Worm (Caenorhabditis elegans) whole organism, L1 larva: ENCODE measurements around the gene EEED8.14.
A peak's percentile ranks its signal among the peaks of the same experiment; 100 is the strongest.

Experiments used
- C04F5.9 ChIP-seq: sonication (generic microtip); optimal IDR thresholded peaks from 2 replicates; lab custom pipeline; 2016; ENCODE audit warnings: missing genetic modification characterization, missing compliant biosample characterization
- C16A3.4 ChIP-seq: fragments of 150-350 bp; optimal IDR thresholded peaks from 2 replicates; lab custom pipeline; 2014; ENCODE audit warnings: missing biosample characterization, missing genetic modification characterization
- C34B4.2 ChIP-seq: sonication (generic microtip); optimal IDR thresholded peaks from 2 replicates; lab custom pipeline; 2017; ENCODE audit warnings: mild to moderate bottlenecking, missing genetic modification characterization, missing compliant biosample characterization
- F16B12.6 ChIP-seq: fragments of 150-350 bp; optimal IDR thresholded peaks from 2 replicates; lab custom pipeline; 2014; ENCODE audit warnings: missing biosample characterization, missing genetic modification characterization
- aly-2 ChIP-seq: fragments of 150-350 bp; optimal IDR thresholded peaks from 2 replicates; lab custom pipeline; 2014; ENCODE audit warnings: missing biosample characterization, missing genetic modification characterization
- ama-1 ChIP-seq: fragments of 150-350 bp; optimal IDR thresholded peaks from 2 replicates; lab custom pipeline; 2014
- ceh-63 ChIP-seq: fragments of 200-800 bp; sonication (Bioruptor generic); optimal IDR thresholded peaks from 2 replicates; lab custom pipeline; 2018; ENCODE audit warnings: mild to moderate bottlenecking, missing genetic modification characterization, missing compliant biosample characterization
- ceh-8 ChIP-seq: fragments of 200-800 bp; sonication (Bioruptor generic); optimal IDR thresholded peaks from 2 replicates; lab custom pipeline; 2018; ENCODE audit warnings: mild to moderate bottlenecking, missing genetic modification characterization, moderate library complexity, missing compliant biosample characterization
- ceh-88 ChIP-seq: fragments of 200-800 bp; sonication (Bioruptor generic); IDR thresholded peaks from 2 replicates; pipeline ENCODE4 v1.3.6; 2022; ENCODE audit warnings: missing genetic modification characterization, missing compliant biosample characterization
- dpl-1 ChIP-seq, 3 experiments: fragments of 150-350 bp in 2 of 3; sonication (generic microtip) in 1 of 3; optimal IDR thresholded peaks; 2 replicates each; lab custom pipeline; 2014 to 2017; ENCODE audit warnings: missing biosample characterization in 3 of 3, missing genetic modification characterization in 3 of 3, missing genetic modification reagents in 3 of 3
- dsc-1 ChIP-seq: sonication (generic microtip); optimal IDR thresholded peaks from 2 replicates; lab custom pipeline; 2016; ENCODE audit warnings: mild to moderate bottlenecking, missing genetic modification characterization, missing compliant biosample characterization
- efl-1 ChIP-seq, 4 experiments: fragments of 150-350 bp; optimal IDR thresholded peaks in 3 of 4; peaks in 1 of 4; 1 replicate in 1 of 4; 2 replicates in 3 of 4; lab custom pipeline; 2014; ENCODE audit warnings: missing biosample characterization in 2 of 4, missing genetic modification characterization in 2 of 4, missing genetic modification reagents in 2 of 4
- efl-3 ChIP-seq: fragments of 200-800 bp; sonication (Bioruptor generic); optimal IDR thresholded peaks from 2 replicates; lab custom pipeline; 2018; ENCODE audit warnings: mild to moderate bottlenecking, missing genetic modification characterization, missing compliant biosample characterization
- egl-27 ChIP-seq, 2 experiments: fragments of 150-350 bp in 1 of 2; sonication (generic microtip); optimal IDR thresholded peaks; 3 replicates each; lab custom pipeline; 2017 to 2018; ENCODE audit warnings: missing biosample characterization in 2 of 2, missing genetic modification characterization in 2 of 2, missing genetic modification reagents in 2 of 2
- elt-2 ChIP-seq: sonication (generic microtip); optimal IDR thresholded peaks from 2 replicates; lab custom pipeline; 2016; ENCODE audit warnings: missing genetic modification characterization, mild to moderate bottlenecking, inconsistent platforms, missing compliant biosample characterization, missing genetic modification reagents
- ets-5 ChIP-seq: fragments of 200-800 bp; sonication (Bioruptor generic); IDR thresholded peaks from 2 replicates; pipeline ENCODE4 v1.3.6; 2022; ENCODE audit warnings: missing genetic modification characterization, missing compliant biosample characterization
- fkh-10 ChIP-seq: sonication (generic microtip); optimal IDR thresholded peaks from 2 replicates; lab custom pipeline; 2017; ENCODE audit warnings: missing biosample characterization, missing genetic modification reagents, missing genetic modification characterization
- fos-1 ChIP-seq: fragments of 150-350 bp; optimal IDR thresholded peaks from 2 replicates; lab custom pipeline; 2014; ENCODE audit warnings: missing biosample characterization, missing genetic modification characterization
- grh-1 ChIP-seq: fragments of 200-800 bp; sonication (Bioruptor generic); IDR thresholded peaks from 2 replicates; pipeline ENCODE4 v1.3.6; 2022; ENCODE audit warnings: missing genetic modification reagents, missing genetic modification characterization, missing compliant biosample characterization
- jun-1 ChIP-seq: fragments of 150-350 bp; optimal IDR thresholded peaks from 2 replicates; lab custom pipeline; 2014; ENCODE audit warnings: missing biosample characterization, missing genetic modification reagents, missing genetic modification characterization
- lin-14 ChIP-seq: fragments of 200-800 bp; sonication (Bioruptor generic); optimal IDR thresholded peaks from 2 replicates; lab custom pipeline; 2018; ENCODE audit warnings: mild to moderate bottlenecking, missing genetic modification characterization, moderate library complexity, missing compliant biosample characterization
- lin-15B ChIP-seq: fragments of 150-350 bp; sonication (generic microtip); optimal IDR thresholded peaks from 3 replicates; lab custom pipeline; 2014; ENCODE audit warnings: missing biosample characterization, missing genetic modification characterization
- lin-35 ChIP-seq, 2 experiments: fragments of 150-350 bp; optimal IDR thresholded peaks; 2 replicates each; lab custom pipeline; 2014; ENCODE audit warnings: missing biosample characterization in 2 of 2, missing genetic modification characterization in 2 of 2, missing genetic modification reagents in 2 of 2
- lir-3 ChIP-seq: sonication (generic microtip); optimal IDR thresholded peaks from 2 replicates; lab custom pipeline; 2016; ENCODE audit warnings: mild to moderate bottlenecking, missing genetic modification characterization, moderate library complexity, missing compliant biosample characterization; ENCODE audit not compliant: poor library complexity
- lsy-2 ChIP-seq, 2 experiments: fragments of 150-350 bp; optimal IDR thresholded peaks; 2 replicates each; lab custom pipeline; 2014; ENCODE audit warnings: missing biosample characterization in 2 of 2, missing genetic modification characterization in 2 of 2
- mef-2 ChIP-seq: fragments of 150-350 bp; optimal IDR thresholded peaks from 2 replicates; lab custom pipeline; 2014; ENCODE audit warnings: missing biosample characterization, missing genetic modification characterization
- mep-1 ChIP-seq: fragments of 150-350 bp; optimal IDR thresholded peaks from 2 replicates; lab custom pipeline; 2014; ENCODE audit warnings: missing biosample characterization, missing genetic modification characterization
- nhr-12 ChIP-seq: sonication (generic microtip); optimal IDR thresholded peaks from 2 replicates; lab custom pipeline; 2017; ENCODE audit warnings: missing biosample characterization, missing genetic modification characterization
- nhr-20 ChIP-seq: sonication (generic microtip); optimal IDR thresholded peaks from 2 replicates; lab custom pipeline; 2016; ENCODE audit warnings: mild to moderate bottlenecking, missing genetic modification characterization, missing compliant biosample characterization
- nhr-237 ChIP-seq: fragments of 150-350 bp; optimal IDR thresholded peaks from 2 replicates; lab custom pipeline; 2014; ENCODE audit warnings: missing biosample characterization, missing genetic modification characterization
- nhr-47 ChIP-seq: sonication (generic microtip); optimal IDR thresholded peaks from 2 replicates; lab custom pipeline; 2016; ENCODE audit warnings: mild to moderate bottlenecking, missing genetic modification characterization, moderate library complexity, missing compliant biosample characterization
- nhr-71 ChIP-seq: sonication (generic microtip); optimal IDR thresholded peaks from 2 replicates; lab custom pipeline; 2016; ENCODE audit warnings: mild to moderate bottlenecking, missing genetic modification characterization, moderate library complexity, missing compliant biosample characterization
- nhr-76 ChIP-seq: sonication (generic microtip); optimal IDR thresholded peaks from 2 replicates; lab custom pipeline; 2017; ENCODE audit warnings: missing biosample characterization, missing genetic modification characterization
- nhr-77 ChIP-seq: fragments of 150-350 bp; optimal IDR thresholded peaks from 2 replicates; lab custom pipeline; 2014; ENCODE audit warnings: missing biosample characterization, missing genetic modification characterization
- nhr-84 ChIP-seq: sonication (generic microtip); optimal IDR thresholded peaks from 2 replicates; lab custom pipeline; 2017; ENCODE audit warnings: missing biosample characterization, missing genetic modification characterization
- pax-3 ChIP-seq: fragments of 200-800 bp; sonication (Bioruptor generic); optimal IDR thresholded peaks from 2 replicates; lab custom pipeline; 2018; ENCODE audit warnings: mild to moderate bottlenecking, missing genetic modification characterization, moderate library complexity, missing compliant biosample characterization
- snpc-4 ChIP-seq: fragments of 150-350 bp; optimal IDR thresholded peaks from 2 replicates; lab custom pipeline; 2014; ENCODE audit warnings: missing biosample characterization, missing genetic modification characterization
- snu-23 ChIP-seq: sonication (generic microtip); optimal IDR thresholded peaks from 2 replicates; lab custom pipeline; 2016; ENCODE audit warnings: missing genetic modification characterization, missing compliant biosample characterization
- tbx-2 ChIP-seq: sonication (generic microtip); optimal IDR thresholded peaks from 2 replicates; lab custom pipeline; 2016; ENCODE audit warnings: missing genetic modification characterization, missing compliant biosample characterization
- tlp-1 ChIP-seq: fragments of 150-350 bp; optimal IDR thresholded peaks from 2 replicates; lab custom pipeline; 2014; ENCODE audit warnings: missing biosample characterization, missing genetic modification characterization
- unc-130 ChIP-seq: fragments of 150-350 bp; optimal IDR thresholded peaks from 2 replicates; lab custom pipeline; 2017; ENCODE audit warnings: missing biosample characterization, missing genetic modification characterization, inconsistent platforms
- unc-62 ChIP-seq: fragments of 150-350 bp; optimal IDR thresholded peaks from 2 replicates; lab custom pipeline; 2014; ENCODE audit warnings: missing biosample characterization, missing genetic modification reagents, missing genetic modification characterization
- unc-98 ChIP-seq: fragments of 200-800 bp; sonication (Bioruptor generic); IDR thresholded peaks from 2 replicates; pipeline ENCODE4 v1.3.6; 2022; ENCODE audit warnings: missing genetic modification characterization, missing compliant biosample characterization
- vab-15 ChIP-seq: sonication (generic microtip); optimal IDR thresholded peaks from 2 replicates; lab custom pipeline; 2017; ENCODE audit warnings: missing genotype, mild to moderate bottlenecking, missing genetic modification characterization, missing compliant biosample characterization
- xbp-1 ChIP-seq: sonication (generic microtip); optimal IDR thresholded peaks from 2 replicates; lab custom pipeline; 2016; ENCODE audit warnings: missing genetic modification characterization, missing compliant biosample characterization
- zag-1 ChIP-seq: fragments of 150-350 bp; optimal IDR thresholded peaks from 2 replicates; lab custom pipeline; 2014; ENCODE audit warnings: missing biosample characterization, missing genetic modification characterization
- zip-4 ChIP-seq: fragments of 200-800 bp; sonication (Bioruptor generic); optimal IDR thresholded peaks from 2 replicates; lab custom pipeline; 2018; ENCODE audit warnings: mild to moderate bottlenecking, missing genetic modification characterization, moderate library complexity, missing compliant biosample characterization
- ztf-4 ChIP-seq: fragments of 150-350 bp; optimal IDR thresholded peaks from 2 replicates; lab custom pipeline; 2014; ENCODE audit warnings: missing biosample characterization, missing genetic modification characterization

The EEED8.14 gene

DNA sequence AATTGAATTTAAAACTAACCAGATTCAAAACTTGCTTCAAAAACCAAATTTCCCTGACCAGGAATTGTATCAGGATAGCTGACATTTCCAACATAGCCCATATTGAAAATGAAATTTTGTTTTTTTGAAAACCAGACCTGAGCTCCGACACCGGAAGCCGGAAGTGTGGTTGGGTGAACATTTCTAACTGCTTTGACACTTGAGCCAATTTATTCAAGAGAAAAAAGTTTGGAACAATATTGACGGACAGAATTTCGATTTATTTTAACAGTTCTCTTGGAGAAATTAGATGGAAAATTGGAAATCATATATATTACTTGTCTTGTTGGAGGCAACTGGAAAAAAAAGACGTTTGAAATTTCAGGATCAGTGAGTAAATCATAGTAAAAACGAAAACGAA is 26.6 kb downstream of the EEED8.14 start, which contains the start of gene ccpp-6:
TSS of gene ccpp-6 (minus strand) at position 101 of the 400 bp plus-strand sequence.
- TF ChIP-seq efl-1 (optimal IDR thresholded peaks at IDR 0.05; lab: Kevin White, UChicago) (no peak), efl-1 (GFP tag; optimal IDR thresholded peaks at IDR 0.05 in 1 of 2; lab: Kevin White, UChicago) (peak in 1 of 2 experiments; percentile 3), ama-1 (lab: Kevin White, UChicago) (no peak)

ce11 chrII:5384282-5384681 is 29.6 kb downstream of the EEED8.14 start:
- no peak for TF ChIP-seq efl-1 (optimal IDR thresholded peaks at IDR 0.05; lab: Kevin White, UChicago)
- TF ChIP-seq efl-1 (GFP tag; optimal IDR thresholded peaks at IDR 0.05 in 1 of 2; lab: Kevin White, UChicago), result peak in 1 of 2 experiments; percentile 61
- no peak for TF ChIP-seq ceh-8
- no peak for TF ChIP-seq lin-35 (GFP tag; optimal IDR thresholded peaks at IDR 0.05; lab: Kevin White, UChicago)

ce11 chrII:5379614-5380077 is 34.2 kb downstream of the EEED8.14 start, which contains the start of gene pkc-3:
Gene pkc-3, plus strand, starts transcription at chrII:5380027.
- TF ChIP-seq nhr-76 (tag; lab: Kevin White, UChicago) (no peak), ztf-4 (tag; lab: Kevin White, UChicago) (peak; percentile 78), F16B12.6 (tag; lab: Kevin White, UChicago) (no peak), egl-27 (tag; optimal IDR thresholded peaks at IDR 0.05; lab: Kevin White, UChicago) (no peak), lsy-2 (tag; optimal IDR thresholded peaks at IDR 0.05; lab: Kevin White, UChicago) (peak; percentile 56 to 58), pax-3 (tag; lab: Kevin White, UChicago) (no peak), dpl-1 (GFP tag; optimal IDR thresholded peaks at IDR 0.05; lab: Kevin White, UChicago) (peak in 2 of 3 experiments; percentile 47 to 50), ets-5 (no peak), snpc-4 (tag; lab: Kevin White, UChicago) (no peak), aly-2 (tag; lab: Kevin White, UChicago) (peak; percentile 11), nhr-12 (tag; lab: Kevin White, UChicago) (no peak), fos-1 (tag; lab: Kevin White, UChicago) (peak; percentile 10), lir-3 (tag; lab: Kevin White, UChicago) (peak; percentile 12), ceh-88 (GFP tag; lab: Robert Waterston, UW) (no peak), C34B4.2 (tag; lab: Kevin White, UChicago) (no peak), zag-1 (tag; lab: Kevin White, UChicago) (no peak), jun-1 (tag; lab: Kevin White, UChicago) (peak; percentile 20), lin-35 (GFP tag; optimal IDR thresholded peaks at IDR 0.05; lab: Kevin White, UChicago) (peak; percentile 25 to 81), lin-14 (GFP tag; lab: Kevin White, UChicago) (peak; percentile 83), tbx-2 (tag; lab: Kevin White, UChicago) (peak; percentile 32), elt-2 (tag; lab: Kevin White, UChicago) (peak; percentile 68), dsc-1 (tag; lab: Kevin White, UChicago) (no peak), snu-23 (GFP tag; lab: Kevin White, UChicago) (peak; percentile 80), unc-130 (no peak), grh-1 (GFP tag; lab: Robert Waterston, UW) (peak; percentile 44), nhr-20 (tag; lab: Kevin White, UChicago) (peak; percentile 81), C16A3.4 (peak; percentile 60), unc-62 (GFP tag; lab: Kevin White, UChicago) (no peak), tlp-1 (tag; lab: Kevin White, UChicago) (no peak), mep-1 (tag; lab: Kevin White, UChicago) (peak; percentile 70), nhr-237 (no peak), nhr-47 (tag; lab: Kevin White, UChicago) (peak; percentile 37), lin-15B (peak; percentile 17), nhr-84 (tag; lab: Kevin White, UChicago) (no peak), fkh-10 (GFP tag; lab: Kevin White, UChicago) (no peak), xbp-1 (tag; lab: Kevin White, UChicago) (peak; percentile 30), zip-4 (GFP tag; lab: Kevin White, UChicago) (peak; percentile 18), efl-3 (GFP tag; lab: Kevin White, UChicago) (no peak), unc-98 (GFP tag; lab: Robert Waterston, UW) (no peak), C04F5.9 (tag; lab: Kevin White, UChicago) (no peak), ceh-63 (no peak), ama-1 (lab: Kevin White, UChicago) (peak; percentile 91), vab-15 (tag; lab: Kevin White, UChicago) (no peak), nhr-77 (tag; lab: Kevin White, UChicago) (peak; percentile 79), mef-2 (no peak), nhr-71 (tag; lab: Kevin White, UChicago) (peak; percentile 71)
